Worm (Caenorhabditis elegans): ENCODE measurements around the gene F58E6.13.

The F58E6.13 gene

DNA sequence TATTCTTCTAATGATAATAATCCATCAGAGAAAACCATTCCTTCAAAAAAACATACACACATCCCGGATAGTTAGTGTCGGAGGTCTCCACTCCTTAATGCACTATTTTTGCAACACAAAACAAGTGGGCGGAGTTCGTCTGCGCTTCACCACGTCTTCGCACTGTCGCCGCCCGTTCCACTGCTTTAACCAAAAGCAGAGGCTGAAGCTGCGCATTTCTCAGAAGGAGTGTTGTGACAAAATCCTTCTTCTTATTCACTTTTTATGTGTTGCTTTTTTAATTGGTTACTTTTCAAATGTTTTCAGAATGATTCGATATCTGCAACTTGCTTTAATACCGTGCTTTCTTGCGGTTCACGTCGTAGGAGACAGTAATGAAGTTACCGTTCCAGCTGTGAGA is at the start of gene F58E6.13:
TSS of gene F58E6.13 (plus strand) at position 301 of the 400 bp plus-strand sequence.
- TF ChIP-seq dao-5 (tag; optimal IDR thresholded peaks at IDR 0.05) (no peak), W03F9.2 (tag; optimal IDR thresholded peaks at IDR 0.05) (no peak), him-1 (tag; optimal IDR thresholded peaks at IDR 0.05) (no peak)

DNA sequence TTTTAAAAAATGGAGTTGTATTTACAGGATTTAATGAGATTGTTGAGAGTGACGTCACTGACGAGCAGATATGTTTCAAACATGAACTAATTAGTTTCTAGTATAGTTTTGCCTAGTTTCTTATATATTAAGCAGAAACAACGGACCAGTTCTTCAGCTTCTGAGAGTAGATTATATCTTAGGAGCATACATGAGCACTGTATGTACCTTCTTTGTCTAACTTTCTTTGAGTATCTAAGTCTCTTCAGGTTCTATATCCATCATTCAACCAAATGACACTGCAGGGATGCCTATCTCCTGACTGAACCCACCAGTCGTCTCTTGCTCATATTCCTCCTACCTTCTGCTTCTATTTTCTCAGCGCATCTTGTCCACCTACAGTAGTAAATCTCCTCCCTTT is 48.3 kb upstream of the F58E6.13 start, which contains the start of gene her-1:
TSS of gene her-1 (plus strand) at position 301 of the 400 bp plus-strand sequence.
- TF ChIP-seq him-1 (tag; optimal IDR thresholded peaks at IDR 0.05): no peak
- no peak for TF ChIP-seq W03F9.2 (tag; optimal IDR thresholded peaks at IDR 0.05)
- no peak for TF ChIP-seq dao-5 (tag; optimal IDR thresholded peaks at IDR 0.05)

- TF ChIP-seq him-1 (tag; optimal IDR thresholded peaks at IDR 0.05): no peak
- no peak for TF ChIP-seq W03F9.2 (tag; optimal IDR thresholded peaks at IDR 0.05)
- TF ChIP-seq dao-5 (tag; optimal IDR thresholded peaks at IDR 0.05): no peak
Observed at ce11 chrV:9699216-9699615, 45.8 kb upstream of the F58E6.13 start.

DNA sequence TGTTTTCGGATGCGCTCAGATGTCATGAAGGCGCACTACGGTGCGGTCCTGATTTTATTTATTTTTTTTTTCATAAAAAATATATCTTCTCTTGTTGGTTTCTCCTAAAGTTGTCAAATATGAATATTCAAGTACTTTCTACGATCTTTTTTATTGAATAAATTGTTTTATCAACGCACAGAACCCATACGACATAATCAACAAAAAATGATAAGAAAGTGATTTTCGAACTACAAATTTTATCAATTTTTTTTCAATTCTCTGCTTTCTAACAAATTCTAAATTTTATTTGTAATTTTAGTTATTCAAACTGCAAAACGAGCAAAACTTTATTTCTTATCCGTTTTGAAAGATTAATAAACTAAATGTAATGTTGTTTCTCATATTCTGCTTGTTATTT is 43.2 kb upstream of the F58E6.13 start:
- TF ChIP-seq him-1 (tag; optimal IDR thresholded peaks at IDR 0.05): no peak
- TF ChIP-seq W03F9.2 (tag; optimal IDR thresholded peaks at IDR 0.05): no peak
- TF ChIP-seq dao-5 (tag; optimal IDR thresholded peaks at IDR 0.05): no peak

- TF ChIP-seq dao-5 (tag; optimal IDR thresholded peaks at IDR 0.05): no peak
- TF ChIP-seq W03F9.2 (tag; optimal IDR thresholded peaks at IDR 0.05): no peak
- TF ChIP-seq him-1 (tag; optimal IDR thresholded peaks at IDR 0.05): no peak
Observed at ce11 chrV:9702755-9703154, 42.3 kb upstream of the F58E6.13 start, which contains the start of gene xbx-6. Gene xbx-6, plus strand, starts transcription at chrV:9703055.

DNA sequence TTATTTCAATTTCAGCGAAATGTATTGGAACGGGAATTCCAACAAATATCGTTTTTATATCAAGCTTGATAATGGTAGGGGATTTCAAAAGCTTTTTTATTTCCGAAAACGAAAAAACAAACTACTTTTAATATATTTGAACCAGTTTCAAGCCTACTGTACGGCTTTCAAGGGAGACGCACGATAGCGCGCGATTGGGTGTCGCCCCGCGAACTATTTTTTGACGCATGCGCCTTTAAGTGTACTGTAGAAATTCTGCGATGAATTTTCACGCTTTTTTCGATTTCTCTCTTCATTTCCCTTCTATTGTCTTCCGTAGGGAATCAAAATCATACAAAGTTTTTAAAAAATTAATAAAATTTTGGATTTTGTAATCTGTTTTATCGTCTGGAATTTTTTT is 41.5 kb upstream of the F58E6.13 start:
- TF ChIP-seq him-1 (tag; optimal IDR thresholded peaks at IDR 0.05) (no peak), W03F9.2 (tag; optimal IDR thresholded peaks at IDR 0.05) (no peak), dao-5 (tag; optimal IDR thresholded peaks at IDR 0.05) (no peak)

- no peak for TF ChIP-seq W03F9.2 (tag; optimal IDR thresholded peaks at IDR 0.05)
- TF ChIP-seq dao-5 (tag; optimal IDR thresholded peaks at IDR 0.05): no peak
- TF ChIP-seq him-1 (tag; optimal IDR thresholded peaks at IDR 0.05): no peak
Observed at ce11 chrV:9704399-9704798, 40.6 kb upstream of the F58E6.13 start.

DNA sequence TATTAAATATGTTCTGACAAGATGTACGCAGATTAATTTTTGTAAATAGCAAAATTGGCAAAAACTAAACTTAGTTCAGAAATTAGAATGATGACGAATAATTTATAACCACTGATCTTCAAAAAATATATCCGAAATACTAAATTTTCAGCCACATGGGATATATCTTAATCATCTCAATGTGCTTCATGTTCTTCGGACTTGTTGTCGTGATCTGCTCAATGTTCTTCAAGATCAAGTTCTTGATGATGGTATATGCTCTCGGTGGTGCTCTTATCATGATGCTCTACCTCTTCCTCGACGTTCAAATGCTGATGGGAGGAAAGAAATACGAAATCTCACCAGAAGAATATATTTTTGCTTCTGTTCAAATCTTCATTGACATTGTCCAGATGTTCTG is 38.4 kb upstream of the F58E6.13 start:
- TF ChIP-seq him-1 (tag; optimal IDR thresholded peaks at IDR 0.05) (no peak), dao-5 (tag; optimal IDR thresholded peaks at IDR 0.05) (no peak)

DNA sequence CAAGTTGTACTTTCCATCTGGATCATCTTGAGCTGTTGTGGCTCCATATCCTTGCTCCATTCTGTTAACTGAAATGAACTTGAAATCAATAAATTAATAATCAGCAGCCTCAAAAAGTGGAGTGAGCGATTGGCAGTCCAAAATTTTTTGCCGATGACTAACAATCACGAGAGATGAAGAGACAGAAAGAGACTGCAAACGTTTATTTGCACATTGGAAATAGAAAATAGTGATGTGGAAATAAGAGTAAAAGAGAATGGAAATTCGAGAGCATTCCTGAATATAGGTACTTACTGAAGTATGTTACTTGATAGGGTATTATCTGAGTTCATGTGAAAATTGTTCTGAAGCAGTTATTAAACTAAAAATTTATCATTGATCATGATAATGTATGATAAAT is 35.3 kb upstream of the F58E6.13 start, which contains the start of gene tag-120:
TSS of gene tag-120 (minus strand) at position 68 of the 400 bp plus-strand sequence.
- TF ChIP-seq dao-5 (tag; optimal IDR thresholded peaks at IDR 0.05) (no peak), him-1 (tag; optimal IDR thresholded peaks at IDR 0.05) (no peak), W03F9.2 (tag; optimal IDR thresholded peaks at IDR 0.05) (no peak)

DNA sequence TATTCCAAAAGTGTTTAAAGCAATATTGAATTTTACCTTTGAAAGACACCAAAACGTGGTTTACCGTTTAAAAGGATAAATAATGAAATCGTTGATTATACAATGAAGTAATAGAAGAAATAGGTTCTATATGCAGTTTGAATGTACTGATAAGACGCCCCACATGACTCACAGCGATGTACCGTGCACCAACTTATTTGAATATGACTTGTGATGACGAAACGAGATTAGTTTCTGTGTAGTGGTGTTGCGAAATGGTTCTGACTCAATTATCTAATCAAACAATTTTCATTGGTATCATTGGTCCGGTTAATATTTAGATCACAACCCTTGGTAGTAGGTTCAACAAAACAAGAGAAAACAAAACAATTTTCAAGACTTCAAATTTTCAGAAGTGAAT is 33.9 kb upstream of the F58E6.13 start:
- TF ChIP-seq him-1 (tag; optimal IDR thresholded peaks at IDR 0.05): no peak
- no peak for TF ChIP-seq dao-5 (tag; optimal IDR thresholded peaks at IDR 0.05)

DNA sequence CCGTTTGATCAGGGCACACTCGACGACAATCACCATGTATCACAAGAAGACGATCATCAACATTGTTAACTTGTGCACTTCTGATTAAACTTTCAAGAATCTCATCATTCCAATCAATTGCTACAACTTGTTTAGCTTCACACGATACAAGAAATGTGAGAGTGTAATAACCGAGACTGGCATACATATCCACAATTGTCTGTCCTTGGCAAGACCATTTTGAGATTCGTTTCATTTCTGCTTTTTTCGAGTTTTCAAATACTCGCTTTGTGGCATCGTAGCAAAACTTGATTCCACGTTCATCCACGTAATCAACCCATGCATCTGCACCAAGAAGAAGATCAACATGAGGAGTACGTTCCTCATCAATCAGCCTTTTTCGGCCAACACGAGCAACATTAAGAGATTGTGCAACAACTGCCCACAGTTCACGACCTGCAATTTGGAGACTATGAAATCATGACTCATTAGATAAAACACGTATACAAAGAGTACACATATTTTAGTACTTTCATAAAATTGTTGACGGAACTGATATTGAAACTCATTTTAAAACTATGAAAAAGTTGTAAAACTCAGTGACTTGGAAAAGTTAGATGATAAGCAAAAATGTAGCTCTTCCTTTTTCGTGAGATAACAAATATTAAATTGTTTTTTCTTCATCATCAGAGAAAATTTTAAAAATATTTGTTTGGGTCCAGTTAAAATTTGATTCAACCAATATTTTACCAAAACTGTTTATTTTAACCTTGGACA is 32.4 kb upstream of the F58E6.13 start:
- TF ChIP-seq W03F9.2 (tag; optimal IDR thresholded peaks at IDR 0.05): no peak
- TF ChIP-seq dao-5 (tag; optimal IDR thresholded peaks at IDR 0.05): no peak
- TF ChIP-seq him-1 (tag; optimal IDR thresholded peaks at IDR 0.05): no peak

DNA sequence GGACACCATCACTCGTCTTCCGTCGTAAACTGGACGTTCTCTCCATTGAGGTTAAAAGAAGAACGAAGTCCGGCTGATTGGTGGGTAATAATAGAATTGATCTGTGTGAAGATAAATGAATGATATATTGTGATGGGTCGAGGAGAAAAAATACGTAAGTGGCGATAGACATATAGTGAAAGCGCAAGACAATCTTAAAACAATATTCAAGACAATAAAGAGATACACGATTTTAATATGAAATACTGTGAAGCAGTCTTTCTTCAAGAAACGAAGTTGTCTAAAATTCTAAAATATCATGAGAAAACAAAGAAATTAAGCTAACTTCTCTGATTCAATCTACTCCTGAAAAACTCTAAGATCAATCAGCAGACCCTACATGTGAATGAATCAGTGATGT is 31.5 kb upstream of the F58E6.13 start, which contains the start of gene F40F9.10:
TSS of gene F40F9.10 (minus strand) at position 101 of the 400 bp plus-strand sequence.
- TF ChIP-seq W03F9.2 (tag; optimal IDR thresholded peaks at IDR 0.05) (no peak), dao-5 (tag; optimal IDR thresholded peaks at IDR 0.05) (no peak), him-1 (tag; optimal IDR thresholded peaks at IDR 0.05) (no peak)

DNA sequence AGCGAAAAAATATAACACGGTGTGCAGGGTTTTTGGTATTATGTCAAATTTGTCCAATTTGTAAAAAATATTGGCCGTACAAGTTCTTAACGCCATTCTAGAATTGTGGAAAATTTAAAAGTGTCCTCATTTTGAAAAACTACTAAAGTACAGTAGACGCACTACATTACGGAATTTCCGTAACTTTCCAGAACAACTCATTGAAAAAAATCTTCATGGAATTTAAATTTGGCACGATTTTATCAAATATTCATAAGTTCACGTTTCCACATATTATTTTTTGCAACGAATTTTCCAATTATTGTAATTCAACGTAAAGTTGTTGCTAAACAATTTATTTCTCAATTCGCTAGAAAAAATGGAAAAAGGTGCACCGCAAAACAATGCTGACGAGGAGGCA is 30.1 kb upstream of the F58E6.13 start, which contains the start of gene F40F9.3:
TSS of gene F40F9.3 (plus strand) at position 301 of the 400 bp plus-strand sequence.
- no peak for TF ChIP-seq dao-5 (tag; optimal IDR thresholded peaks at IDR 0.05)
- TF ChIP-seq him-1 (tag; optimal IDR thresholded peaks at IDR 0.05): no peak
- TF ChIP-seq W03F9.2 (tag; optimal IDR thresholded peaks at IDR 0.05): no peak

DNA sequence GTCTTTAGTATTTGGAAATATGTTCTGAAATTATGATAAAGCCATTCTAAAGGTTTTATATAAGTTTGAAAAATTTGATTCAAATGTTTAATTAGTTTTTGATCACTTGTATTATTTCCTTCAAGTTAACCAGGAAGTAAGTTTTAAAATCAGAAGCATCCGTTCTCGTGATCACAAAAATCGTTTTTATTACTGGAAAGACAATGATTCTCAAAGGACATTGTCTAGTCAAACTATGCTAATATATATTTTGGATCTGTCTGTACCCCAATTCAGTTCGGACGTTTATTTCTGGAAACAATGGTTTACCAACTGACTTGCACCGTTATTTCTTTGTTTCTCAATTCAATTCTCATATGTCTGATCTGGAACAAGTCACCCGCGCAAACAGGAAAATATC is 28.6 kb upstream of the F58E6.13 start, which contains the start of gene str-188:
TSS of gene str-188 (plus strand) at position 301 of the 400 bp plus-strand sequence.
- TF ChIP-seq W03F9.2 (tag; optimal IDR thresholded peaks at IDR 0.05) (no peak), dao-5 (tag; optimal IDR thresholded peaks at IDR 0.05) (no peak), him-1 (tag; optimal IDR thresholded peaks at IDR 0.05) (no peak)
